Worm (Caenorhabditis elegans) whole organism, L3 larva: ENCODE measurements around the gene C14B9.10.

Experiments used
- aly-2 ChIP-seq: fragments of 150-350 bp; optimal IDR thresholded peaks from 2 replicates; lab custom pipeline; 2014; ENCODE audit warnings: missing biosample characterization, missing genetic modification characterization
- ama-1 ChIP-seq: fragments of 150-350 bp; optimal IDR thresholded peaks from 2 replicates; lab custom pipeline; 2018
- ceh-16 ChIP-seq: sonication (generic microtip); optimal IDR thresholded peaks from 2 replicates; lab custom pipeline; 2017; ENCODE audit warnings: missing biosample characterization, missing genetic modification characterization
- fkh-10 ChIP-seq: sonication (generic microtip); optimal IDR thresholded peaks from 2 replicates; lab custom pipeline; 2017; ENCODE audit warnings: missing biosample characterization, missing genetic modification reagents, missing genetic modification characterization
- lin-39 ChIP-seq: fragments of 150-350 bp; optimal IDR thresholded peaks from 2 replicates; lab custom pipeline; 2018; ENCODE audit warnings: missing biosample characterization, missing genetic modification reagents, missing genetic modification characterization
- nhr-23 ChIP-seq: fragments of 150-350 bp; optimal IDR thresholded peaks from 2 replicates; lab custom pipeline; 2014; ENCODE audit warnings: missing biosample characterization, missing genetic modification reagents, missing genetic modification characterization
- nhr-76 ChIP-seq: fragments of 150-350 bp; sonication (generic microtip); optimal IDR thresholded peaks from 5 replicates; lab custom pipeline; 2014; ENCODE audit warnings: missing biosample characterization, missing genetic modification characterization
- unc-39 ChIP-seq: sonication (generic microtip); optimal IDR thresholded peaks from 4 replicates; lab custom pipeline; 2017; ENCODE audit warnings: missing biosample characterization, missing genetic modification characterization

DNA sequence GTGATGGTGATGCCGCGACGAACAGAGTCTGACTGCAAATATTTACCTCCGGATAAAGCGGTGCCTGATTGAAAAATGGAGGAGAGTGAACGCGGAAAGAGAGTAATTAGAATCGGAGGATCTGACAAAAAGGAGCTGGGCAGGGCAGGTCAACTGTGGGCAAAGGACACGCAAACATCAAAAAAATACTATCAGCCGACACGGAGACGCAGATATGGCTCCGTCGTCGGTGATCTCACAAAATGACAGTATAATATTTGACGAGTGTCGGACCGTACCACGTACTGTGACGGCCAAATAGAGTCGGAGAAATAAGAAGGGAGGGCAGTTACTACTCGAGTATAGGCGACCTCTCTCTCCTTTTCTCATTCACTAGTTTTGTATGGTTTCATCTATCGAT lies 1.8 kb downstream of the C14B9.10 start:
- TF ChIP-seq ceh-16 (tag; lab: Kevin White, UChicago) (no peak), unc-39 (tag; lab: Kevin White, UChicago) (no peak), nhr-76 (tag; lab: Kevin White, UChicago) (no peak), lin-39 (tag; lab: Kevin White, UChicago) (no peak), aly-2 (tag; lab: Kevin White, UChicago) (no peak), nhr-23 (tag; lab: Kevin White, UChicago) (no peak), ama-1 (no peak), fkh-10 (GFP tag; lab: Kevin White, UChicago) (no peak)
